Worm (Caenorhabditis elegans) whole organism, early embryonic: ENCODE measurements around the gene spp-14.

Experiments
- B0310.2 ChIP-seq: sonication (generic microtip); optimal IDR thresholded peaks from 2 replicates; lab custom pipeline; 2016; ENCODE audit warnings: mild to moderate bottlenecking, missing genetic modification characterization, missing compliant biosample characterization
- F13C5.2 ChIP-seq: sonication (generic microtip); optimal IDR thresholded peaks from 2 replicates; lab custom pipeline; 2017; ENCODE audit warnings: mild to moderate bottlenecking, missing genetic modification characterization, inconsistent platforms, missing compliant biosample characterization
- aly-1 ChIP-seq: sonication (generic microtip); optimal IDR thresholded peaks from 2 replicates; lab custom pipeline; 2016; ENCODE audit warnings: missing genetic modification characterization, missing compliant biosample characterization
- ama-1 ChIP-seq: fragments of 150-350 bp; optimal IDR thresholded peaks from 2 replicates; lab custom pipeline; 2014
- ceh-13 ChIP-seq: fragments of 200-800 bp; sonication (Bioruptor generic); optimal IDR thresholded peaks from 2 replicates; lab custom pipeline; 2018; ENCODE audit warnings: mild to moderate bottlenecking, missing genetic modification characterization, missing compliant biosample characterization
- ceh-36 ChIP-seq: sonication (generic microtip); optimal IDR thresholded peaks from 2 replicates; lab custom pipeline; 2016; ENCODE audit warnings: missing genetic modification characterization, inconsistent platforms, missing compliant biosample characterization
- ets-7 ChIP-seq: sonication (generic microtip); optimal IDR thresholded peaks from 2 replicates; lab custom pipeline; 2016; ENCODE audit warnings: missing genotype, missing genetic modification characterization, missing compliant biosample characterization
- flt-1 ChIP-seq: fragments of 200-800 bp; sonication (Bioruptor generic); IDR thresholded peaks from 2 replicates; pipeline ENCODE4 v1.3.6; 2022; ENCODE audit warnings: missing genetic modification characterization, missing compliant biosample characterization
- hmbx-1 ChIP-seq: sonication (generic microtip); optimal IDR thresholded peaks from 2 replicates; lab custom pipeline; 2016; ENCODE audit warnings: mild to moderate bottlenecking, missing genetic modification characterization, missing compliant biosample characterization
- hmg-4 ChIP-seq: fragments of 200-800 bp; sonication (Bioruptor generic); optimal IDR thresholded peaks from 2 replicates; lab custom pipeline; 2018; ENCODE audit warnings: mild to moderate bottlenecking, missing genetic modification characterization, missing compliant biosample characterization
- hnd-1 ChIP-seq: sonication (generic microtip); optimal IDR thresholded peaks from 2 replicates; lab custom pipeline; 2016; ENCODE audit warnings: missing genetic modification characterization, missing compliant biosample characterization
- pes-1 ChIP-seq: fragments of 200-800 bp; sonication (Bioruptor generic); IDR thresholded peaks from 2 replicates; pipeline ENCODE4 v1.3.6; 2022; ENCODE audit warnings: missing genetic modification reagents, missing genetic modification characterization, missing compliant biosample characterization
- scrt-1 ChIP-seq: fragments of 200-800 bp; sonication (Bioruptor generic); IDR thresholded peaks from 2 replicates; pipeline ENCODE4 v1.3.6; 2022; ENCODE audit warnings: missing genetic modification characterization, missing compliant biosample characterization
- sea-1 ChIP-seq: fragments of 200-800 bp; sonication (Bioruptor generic); conservative IDR thresholded peaks from 2 replicates; pipeline ENCODE4 v1.3.6; 2022; ENCODE audit warnings: missing genetic modification characterization, missing compliant biosample characterization
- tbx-11 ChIP-seq: fragments of 200-800 bp; sonication (Bioruptor generic); IDR thresholded peaks from 2 replicates; pipeline ENCODE4 v1.3.6; 2022; ENCODE audit warnings: missing genetic modification characterization, missing compliant biosample characterization
- tbx-37 ChIP-seq: fragments of 200-800 bp; sonication (Bioruptor generic); conservative IDR thresholded peaks from 2 replicates; pipeline ENCODE4 v1.3.6; 2022; ENCODE audit warnings: missing genetic modification reagents, missing genetic modification characterization, missing compliant biosample characterization
- tra-4 ChIP-seq: sonication (generic microtip); optimal IDR thresholded peaks from 2 replicates; lab custom pipeline; 2017; ENCODE audit warnings: missing genetic modification characterization, missing compliant biosample characterization

Gene spp-14

ce11 chrX:7725615-7726014, at the start of gene spp-14:
spp-14 (plus strand) TSS chrX:7725979.
- TF ChIP-seq pes-1 (no peak), tbx-37 (GFP tag; lab: Robert Waterston, UW) (no peak), B0310.2 (tag; lab: Kevin White, UChicago) (no peak), hmg-4 (GFP tag; lab: Kevin White, UChicago) (no peak), aly-1 (no peak), hnd-1 (tag; lab: Kevin White, UChicago) (no peak), sea-1 (no peak), ceh-36 (no peak), ets-7 (tag; lab: Kevin White, UChicago) (no peak), scrt-1 (GFP tag; lab: Robert Waterston, UW) (no peak), tra-4 (tag; lab: Kevin White, UChicago) (no peak), ceh-13 (no peak), F13C5.2 (no peak), hmbx-1 (tag; lab: Kevin White, UChicago) (no peak), ama-1 (lab: Kevin White, UChicago) (no peak), tbx-11 (GFP tag; lab: Robert Waterston, UW) (no peak), flt-1 (GFP tag; lab: Robert Waterston, UW) (no peak)

- TF ChIP-seq tbx-11 (GFP tag; lab: Robert Waterston, UW) (no peak), hmbx-1 (tag; lab: Kevin White, UChicago) (no peak), sea-1 (no peak)
Observed at ce11 chrX:7678437-7679139, 47.2 kb upstream of the spp-14 start.

DNA sequence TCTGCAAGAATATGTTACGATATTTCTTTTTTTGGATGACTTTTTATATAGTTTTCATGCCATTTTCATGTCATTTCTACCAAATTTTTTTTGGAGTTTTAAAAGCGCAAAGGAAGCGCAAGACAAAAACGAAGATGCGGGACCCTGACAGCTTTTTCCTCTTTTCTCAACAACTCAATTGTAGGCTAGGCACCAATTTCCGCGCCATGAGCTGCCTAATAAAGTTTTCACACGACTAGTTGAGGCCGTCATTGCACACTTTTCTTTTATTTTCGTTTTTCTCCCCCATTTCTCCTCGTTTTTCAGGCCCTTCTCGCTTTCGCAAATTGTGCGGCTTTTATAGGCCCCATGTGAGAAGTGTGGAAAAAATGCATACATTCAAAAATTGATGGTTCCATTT, 45.9 kb upstream of the spp-14 start:
- no peak for TF ChIP-seq pes-1

DNA sequence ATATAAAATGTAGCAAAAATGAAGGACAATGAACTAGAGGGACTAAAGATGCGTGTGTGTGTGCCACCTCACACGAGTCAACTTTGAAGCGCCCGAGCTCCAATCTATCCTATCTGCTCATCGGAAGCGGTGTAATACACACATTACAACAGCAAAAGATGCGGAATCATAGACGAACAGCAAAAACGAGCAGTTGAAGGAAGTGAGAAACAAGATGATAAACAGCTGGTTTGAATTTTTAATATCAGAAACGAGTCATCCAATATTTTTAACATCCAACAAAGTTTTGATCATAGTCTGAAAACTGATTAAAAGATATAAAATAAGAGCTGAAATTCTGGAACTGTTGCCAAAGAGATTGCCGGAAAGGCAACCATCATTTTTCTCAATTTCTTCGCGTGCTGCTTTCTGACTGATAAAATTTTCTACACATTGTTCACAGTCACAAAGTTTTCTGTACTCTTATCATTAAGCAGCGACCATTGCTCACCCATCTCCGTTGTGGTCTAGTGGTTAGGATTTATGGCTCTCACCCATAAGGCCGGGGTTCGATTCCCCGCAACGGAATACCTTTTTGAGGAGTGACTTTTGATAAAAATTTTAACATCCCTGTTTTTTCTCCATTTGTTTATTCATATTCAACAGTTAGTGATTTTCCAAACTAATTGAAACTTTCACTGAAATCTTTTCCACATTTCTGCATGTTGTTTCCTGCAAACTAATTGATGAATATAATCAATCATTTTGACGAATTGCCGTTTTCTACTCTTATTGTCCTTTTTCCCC, 45.0 kb upstream of the spp-14 start, which contains the start of gene stn-2:
stn-2 (minus strand) TSS at position 75 of the 786 bp plus-strand sequence.
- TF ChIP-seq tra-4 (tag; lab: Kevin White, UChicago) (no peak), hnd-1 (tag; lab: Kevin White, UChicago) (no peak), pes-1 (no peak), ceh-36 (no peak), scrt-1 (GFP tag; lab: Robert Waterston, UW) (no peak), hmbx-1 (tag; lab: Kevin White, UChicago) (no peak), flt-1 (GFP tag; lab: Robert Waterston, UW) (no peak)

DNA sequence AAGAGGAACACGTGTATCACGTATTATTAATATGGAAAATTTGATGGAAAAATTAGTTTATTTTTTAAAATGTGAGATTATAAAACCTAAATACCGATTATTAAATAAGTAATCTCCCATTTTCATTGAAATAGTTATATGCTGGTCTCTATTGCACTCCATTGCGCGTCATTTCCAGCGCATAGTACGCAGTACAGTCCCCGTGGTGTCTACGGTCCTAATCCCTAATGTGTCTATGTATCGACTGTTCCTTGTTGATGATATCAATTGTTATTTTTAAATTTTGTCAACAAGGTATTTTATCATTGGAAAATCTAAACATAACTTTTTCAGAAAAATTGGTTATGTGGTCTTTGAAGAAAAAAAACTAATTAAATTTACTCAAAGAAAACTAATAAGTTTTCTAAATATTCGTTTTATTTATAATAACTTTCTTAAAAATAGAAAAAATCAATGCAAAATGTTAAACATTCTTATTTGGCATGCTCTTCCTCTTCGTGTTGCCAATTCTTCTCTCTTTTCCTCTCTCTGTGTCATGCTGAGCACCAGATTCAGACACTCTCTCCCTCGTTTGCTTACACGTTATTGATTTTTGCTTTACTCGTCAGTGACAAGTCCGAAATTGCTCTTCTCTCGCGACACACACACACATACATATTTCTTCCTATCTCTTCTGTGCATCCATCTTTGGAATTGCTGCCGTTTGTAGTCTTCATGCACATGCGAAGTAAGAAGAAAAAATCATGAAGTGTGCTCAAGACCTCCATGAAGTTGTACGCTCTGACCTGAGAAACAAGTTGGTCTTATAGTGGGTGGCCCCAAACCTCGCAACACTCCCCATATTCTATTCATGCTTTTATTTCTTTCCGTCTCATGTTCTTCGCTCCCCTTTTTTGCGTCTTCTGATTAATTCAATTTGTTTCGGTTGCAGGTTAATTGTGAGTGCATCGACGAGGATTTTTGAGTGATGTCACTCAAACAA, 43.5 kb upstream of the spp-14 start, which contains the start of gene unc-18:
unc-18 (plus strand) TSS at position 932 of the 982 bp plus-strand sequence.
- TF ChIP-seq tbx-11 (GFP tag; lab: Robert Waterston, UW) (no peak), ama-1 (lab: Kevin White, UChicago) (no peak), scrt-1 (GFP tag; lab: Robert Waterston, UW) (no peak), B0310.2 (tag; lab: Kevin White, UChicago) (no peak), sea-1 (no peak), tbx-37 (GFP tag; lab: Robert Waterston, UW) (no peak), hmbx-1 (tag; lab: Kevin White, UChicago) (no peak), ceh-36 (no peak), flt-1 (GFP tag; lab: Robert Waterston, UW) (no peak), aly-1 (no peak), pes-1 (no peak), ets-7 (tag; lab: Kevin White, UChicago) (no peak), tra-4 (tag; lab: Kevin White, UChicago) (no peak)

DNA sequence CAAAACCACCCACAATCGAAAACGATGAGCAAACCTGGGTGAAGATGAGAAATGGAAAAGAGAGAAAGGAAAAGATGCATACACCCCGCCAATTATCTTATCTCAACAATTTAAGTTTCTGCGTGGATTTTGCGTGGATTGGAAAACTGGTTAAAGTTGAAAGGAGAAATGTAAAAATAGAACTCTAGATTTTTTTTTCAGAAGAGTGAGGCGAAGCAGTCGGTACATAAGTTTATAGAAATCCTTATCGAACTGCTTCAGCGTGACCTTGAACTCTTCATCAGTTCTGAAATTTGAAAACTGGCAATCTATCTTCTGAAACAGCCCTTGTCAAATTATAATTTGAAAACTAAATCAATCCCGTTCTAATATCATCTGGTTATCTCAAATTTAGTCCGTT, 36.7 kb upstream of the spp-14 start, which contains the start of gene clik-2:
clik-2 (minus strand) TSS at position 101 of the 400 bp plus-strand sequence.
- TF ChIP-seq F13C5.2 (no peak), scrt-1 (GFP tag; lab: Robert Waterston, UW) (no peak), tbx-11 (GFP tag; lab: Robert Waterston, UW) (no peak), hmbx-1 (tag; lab: Kevin White, UChicago) (no peak), tra-4 (tag; lab: Kevin White, UChicago) (no peak), hmg-4 (GFP tag; lab: Kevin White, UChicago) (no peak), ceh-13 (no peak), ets-7 (tag; lab: Kevin White, UChicago) (no peak), tbx-37 (GFP tag; lab: Robert Waterston, UW) (no peak), flt-1 (GFP tag; lab: Robert Waterston, UW) (no peak)

ce11 chrX:7689570-7689969, 36.2 kb upstream of the spp-14 start:
- no peak for TF ChIP-seq F13C5.2
- no peak for TF ChIP-seq ama-1 (lab: Kevin White, UChicago)
- TF ChIP-seq hmg-4 (GFP tag; lab: Kevin White, UChicago) = no peak
- TF ChIP-seq tra-4 (tag; lab: Kevin White, UChicago) = no peak
- no peak for TF ChIP-seq scrt-1 (GFP tag; lab: Robert Waterston, UW)
- TF ChIP-seq sea-1 = no peak
- TF ChIP-seq flt-1 (GFP tag; lab: Robert Waterston, UW) = no peak
- TF ChIP-seq ceh-36 = no peak
